Fruit fly (Drosophila melanogaster) whole organism: Measurements from ENCODE around the gene CG11367.

Experiments used
- Dll ChIP-seq: fragments of >200 bp; optimal IDR thresholded peaks from 2 replicates; lab custom pipeline; 2017
- pan ChIP-seq: fragments of >200 bp; optimal IDR thresholded peaks from 2 replicates; lab custom pipeline; 2017
- psq ChIP-seq: fragments of >200 bp; optimal IDR thresholded peaks from 2 replicates; lab custom pipeline; 2017
- usp ChIP-seq: fragments of >200 bp; optimal IDR thresholded peaks from 2 replicates; lab custom pipeline; 2017; ENCODE audit warnings: missing biosample characterization, missing genetic modification characterization, mixed read lengths

- TF ChIP-seq psq (lab: Kevin White, UChicago) (no peak), Dll (lab: Kevin White, UChicago) (no peak), pan (lab: Kevin White, UChicago) (no peak), usp (GFP tag; lab: Kevin White, UChicago) (no peak)
These were observed 21.2 kb downstream of the CG11367 start, which contains the start of gene SPoCk for dm6 chr3L:22749147-22749550.
